Fruit fly (Drosophila melanogaster): ENCODE data around the gene ppk27.

The ppk27 gene

DNA sequence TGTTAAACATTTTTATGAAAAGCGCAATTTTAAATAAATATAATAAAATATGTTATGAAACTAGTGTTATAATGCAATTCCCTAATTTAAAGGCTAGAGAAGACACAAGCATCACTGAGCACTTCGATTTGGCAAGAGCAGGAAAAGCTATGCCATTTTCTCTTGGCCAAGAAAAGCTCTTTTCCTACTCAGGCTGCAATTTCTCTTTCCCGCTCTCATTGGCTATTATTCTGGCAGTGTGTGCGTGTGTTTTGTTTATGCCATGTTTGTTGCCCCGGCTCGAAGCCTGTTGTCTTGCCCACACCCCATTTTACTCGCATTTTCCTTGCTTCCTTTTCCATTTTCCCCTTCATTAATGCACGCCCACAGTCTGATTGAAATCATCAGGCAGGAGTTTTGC is 7.7 kb downstream of the ppk27 start (continued):
- TF ChIP-seq CG11695 (GFP tag; IDR thresholded peaks at IDR 0.05) (no peak), pros (GFP tag; optimal IDR thresholded peaks at IDR 0.05) (no peak), Myb (GFP tag; optimal IDR thresholded peaks at IDR 0.05) (no peak), Nf-YC (tag; optimal IDR thresholded peaks at IDR 0.05) (peak; percentile 48), sqz (GFP tag; optimal IDR thresholded peaks at IDR 0.05) (no peak)

DNA sequence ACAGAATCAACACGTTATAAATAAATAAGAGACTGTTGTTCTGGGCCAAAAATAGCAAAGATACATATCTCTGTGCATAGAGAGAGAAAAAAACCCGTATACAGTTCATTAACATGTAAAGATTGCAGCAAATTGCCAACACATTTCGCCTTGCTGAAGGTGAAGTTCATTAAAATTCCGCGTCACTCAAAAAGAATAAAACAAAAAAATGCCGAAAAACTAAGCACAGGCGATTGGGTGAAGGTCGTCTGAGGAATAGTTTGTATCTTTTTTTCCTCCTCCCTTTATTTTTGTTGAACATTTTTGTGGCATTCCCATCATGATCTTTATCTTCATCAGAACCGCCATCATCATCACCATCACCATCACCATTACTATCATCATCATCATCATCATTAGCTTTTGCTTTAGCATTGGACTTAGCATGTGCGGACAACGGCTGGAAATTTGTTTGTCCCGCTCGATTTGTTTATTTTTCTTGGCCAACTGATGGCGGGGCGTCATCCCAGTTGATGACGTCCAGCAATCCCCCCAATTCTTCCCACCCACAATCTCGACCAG is 21.9 kb downstream of the ppk27 start:
- TF ChIP-seq dysf (GFP tag; IDR thresholded peaks at IDR 0.05) (no peak), CG33213 (GFP tag; optimal IDR thresholded peaks at IDR 0.05) (no peak), CG9609 (GFP tag; optimal IDR thresholded peaks at IDR 0.05) (no peak), ftz-f1 (GFP tag; optimal IDR thresholded peaks at IDR 0.05) (peak; percentile 60), Camta (GFP tag; optimal IDR thresholded peaks at IDR 0.05) (no peak), chinmo (GFP tag; IDR thresholded peaks at IDR 0.05; ENCODE audit: partially characterized antibody) (0 out of 4 replicates have a peak, but pooled peaks have one; percentile 50), CG30403 (GFP tag; optimal IDR thresholded peaks at IDR 0.05) (no peak), CG12391 (tag; optimal IDR thresholded peaks at IDR 0.05) (no peak), E2f1 (GFP tag; IDR thresholded peaks at IDR 0.05) (no peak), CG34376 (GFP tag; optimal IDR thresholded peaks at IDR 0.05) (no peak), cg (GFP tag; optimal IDR thresholded peaks at IDR 0.05) (no peak), CG12769 (tag; optimal IDR thresholded peaks at IDR 0.05) (peak; percentile 76), sd (tag; optimal IDR thresholded peaks at IDR 0.05) (peak; percentile 97)

DNA sequence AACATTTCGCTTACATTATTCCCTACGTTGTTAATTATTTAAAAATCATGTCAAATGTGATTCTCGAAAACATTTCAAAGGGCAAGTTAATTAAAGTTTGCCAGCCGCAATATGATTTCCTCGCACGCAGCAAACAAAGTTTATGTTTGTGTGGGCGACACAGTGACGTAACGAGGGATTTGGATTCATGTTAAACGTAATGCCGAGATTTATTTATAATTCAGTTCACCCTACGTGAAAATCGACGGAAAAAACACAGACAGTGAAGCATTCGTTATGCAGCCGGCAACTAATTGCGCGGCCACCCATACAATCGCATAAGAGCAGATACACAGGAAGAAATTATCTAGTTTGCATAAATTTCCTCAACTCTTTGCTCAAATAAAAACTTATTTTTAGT is 28.8 kb downstream of the ppk27 start:
- TF ChIP-seq stc (GFP tag; IDR thresholded peaks at IDR 0.05) (peak; percentile 18; the same call in 1 of the 2 replicates), sr (GFP tag; IDR thresholded peaks at IDR 0.05) (peak; percentile 51; the same call in 1 of the 3 replicates), Pdp1 (GFP tag; optimal IDR thresholded peaks at IDR 0.05) (peak in 1 of 2 experiments; percentile 52), CG17912 (GFP tag; optimal IDR thresholded peaks at IDR 0.05) (no peak), Ada2b (GFP tag; IDR thresholded peaks at IDR 0.05) (no peak), sens (GFP tag) (peak; percentile 62)

DNA sequence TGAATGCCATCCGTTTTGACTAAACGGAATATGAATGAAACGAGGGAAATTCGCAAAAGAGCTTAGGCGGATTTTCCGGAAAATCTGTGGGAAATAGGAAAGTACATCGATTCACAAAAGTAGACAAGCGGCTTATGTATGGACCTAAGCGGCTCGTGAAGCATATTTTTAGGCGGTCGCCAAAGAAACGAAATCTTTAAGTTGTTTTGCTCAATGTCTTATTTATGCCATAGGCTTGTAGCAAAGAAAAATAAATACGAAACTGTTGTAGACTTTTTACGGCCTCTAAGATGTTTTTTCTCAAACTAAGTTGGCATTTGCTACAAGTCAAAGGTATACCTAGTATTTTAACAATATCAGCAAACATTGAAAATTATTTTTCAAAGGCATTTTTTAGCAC is 41.3 kb downstream of the ppk27 start, which contains the start of gene CG43089:
Gene CG43089 (plus strand): TSS at position 303 of the 400 bp plus-strand sequence.
- TF ChIP-seq hth (optimal IDR thresholded peaks at IDR 0.05): no peak
- TF ChIP-seq sens (GFP tag): peak; percentile 5

DNA sequence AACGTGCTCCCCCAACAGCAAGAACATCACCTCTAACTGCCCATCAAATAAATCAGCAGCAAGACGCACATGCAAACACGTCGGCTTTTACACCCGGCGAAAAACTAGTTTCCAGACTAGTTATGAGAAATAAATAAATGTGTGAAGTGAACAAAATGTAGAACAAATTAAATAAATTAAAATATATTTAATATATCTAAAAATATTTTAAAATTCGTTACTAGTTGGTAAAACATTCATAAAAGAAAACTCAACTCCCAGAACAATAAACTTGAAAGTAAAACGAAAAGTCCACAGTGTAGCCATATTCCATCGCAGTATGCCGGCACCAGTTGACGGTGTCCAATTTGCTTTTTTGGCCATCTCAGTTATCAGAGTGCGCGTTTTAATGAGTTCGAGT is 42.1 kb downstream of the ppk27 start:
- TF ChIP-seq slbo (GFP tag; IDR thresholded peaks at IDR 0.05): no peak
- no peak for TF ChIP-seq bab2 (GFP tag; optimal IDR thresholded peaks at IDR 0.05)
- TF ChIP-seq Ssrp (tag; optimal IDR thresholded peaks at IDR 0.05): no peak
- TF ChIP-seq CG8281 (tag; optimal IDR thresholded peaks at IDR 0.05): no peak
- no peak for TF ChIP-seq Sry-β (GFP tag; optimal IDR thresholded peaks at IDR 0.05)

DNA sequence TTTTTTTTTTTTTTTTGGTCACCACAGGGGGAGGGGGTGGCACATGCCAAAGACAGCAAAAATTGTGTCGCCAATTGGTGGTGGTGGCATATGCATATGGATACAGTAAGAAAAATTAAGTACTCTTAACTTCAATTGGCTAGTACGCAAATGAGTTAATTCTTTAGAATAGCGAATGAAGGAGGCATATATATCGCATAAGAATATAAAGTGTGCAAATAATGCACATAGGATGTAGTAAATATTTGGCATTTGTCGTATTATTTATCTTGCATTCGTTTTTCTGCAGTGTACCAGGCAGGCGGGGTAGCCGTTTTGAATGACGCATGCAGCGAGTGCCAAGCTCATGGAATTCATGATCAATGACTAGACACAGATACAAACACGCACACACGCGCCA is 45.6 kb downstream of the ppk27 start:
- TF ChIP-seq CG16815 (GFP tag; optimal IDR thresholded peaks at IDR 0.05): no peak
- no peak for TF ChIP-seq prd (optimal IDR thresholded peaks at IDR 0.05)
- TF ChIP-seq prd (GFP tag; IDR thresholded peaks at IDR 0.05): peak; percentile 32; the same call in 1 of the 3 replicates
- TF ChIP-seq Ets97D (GFP tag; optimal IDR thresholded peaks at IDR 0.05): no peak
- TF ChIP-seq CG6689 (GFP tag; IDR thresholded peaks at IDR 0.05): peak; percentile 11; the same call in 1 of the 2 replicates
- peak; percentile 79 for TF ChIP-seq sens (GFP tag)
- no peak for TF ChIP-seq CG14014 (GFP tag; IDR thresholded peaks at IDR 0.05)
- TF ChIP-seq Xrp1 (GFP tag; IDR thresholded peaks at IDR 0.05): peak; percentile 43; the same call in 1 of the 2 replicates
- no peak for TF ChIP-seq wor (GFP tag; IDR thresholded peaks at IDR 0.05)
- TF ChIP-seq gro (GFP tag; optimal IDR thresholded peaks at IDR 0.05): no peak
- TF ChIP-seq CG14050 (GFP tag; IDR thresholded peaks at IDR 0.05): no peak
- no peak for TF ChIP-seq Rx (GFP tag; IDR thresholded peaks at IDR 0.05)
- TF ChIP-seq eve (GFP tag; optimal IDR thresholded peaks at IDR 0.05): no peak
- no peak for TF ChIP-seq trem (tag; optimal IDR thresholded peaks at IDR 0.05)
- TF ChIP-seq Drgx (GFP tag; IDR thresholded peaks at IDR 0.05): peak; percentile 62
- no peak for TF ChIP-seq CG8478 (optimal IDR thresholded peaks at IDR 0.05)
- no peak for TF ChIP-seq chn (GFP tag; optimal IDR thresholded peaks at IDR 0.05)
